Worm (Caenorhabditis elegans) whole organism, young adult: Measurements from ENCODE around the gene T26G10.4.
A peak's percentile ranks its signal among the peaks of the same experiment; 100 is the strongest.

ENCODE experiments used
- B0035.1 ChIP-seq: sonication (generic microtip); optimal IDR thresholded peaks from 2 replicates; lab custom pipeline; 2016; ENCODE audit warnings: missing genetic modification characterization, mild to moderate bottlenecking, missing compliant biosample characterization, missing genotype, missing genetic modification reagents
- D2030.7 ChIP-seq: fragments of 200-800 bp; sonication (Bioruptor generic); IDR thresholded peaks from 2 replicates; pipeline ENCODE4 v1.3.6; 2022; ENCODE audit warnings: missing genetic modification reagents, missing genetic modification characterization, missing compliant biosample characterization
- F10E7.11 ChIP-seq: sonication (generic microtip); optimal IDR thresholded peaks from 2 replicates; lab custom pipeline; 2017; ENCODE audit warnings: mild to moderate bottlenecking, missing genetic modification characterization, moderate library complexity, missing compliant biosample characterization
- F22D6.2 ChIP-seq: sonication (generic microtip); optimal IDR thresholded peaks from 2 replicates; lab custom pipeline; 2016; ENCODE audit warnings: mild to moderate bottlenecking, missing genetic modification characterization, missing compliant biosample characterization
- F37B4.10 ChIP-seq: fragments of 200-800 bp; sonication (Bioruptor generic); IDR thresholded peaks from 2 replicates; pipeline ENCODE4 v1.3.6; 2022; ENCODE audit warnings: missing genetic modification characterization, missing compliant biosample characterization
- F49E8.2 ChIP-seq: sonication (generic microtip); optimal IDR thresholded peaks from 3 replicates; lab custom pipeline; 2017; ENCODE audit warnings: missing genetic modification characterization, mild to moderate bottlenecking, missing compliant biosample characterization, antibody characterized with exemption, moderate library complexity; ENCODE audit not compliant: insufficient read depth
- K11D2.4 ChIP-seq: fragments of 200-800 bp; sonication (Bioruptor generic); IDR thresholded peaks from 2 replicates; pipeline ENCODE4 v1.3.6; 2022; ENCODE audit warnings: missing genetic modification reagents, missing genetic modification characterization, missing compliant biosample characterization
- K12H6.12 ChIP-seq: fragments of 200-800 bp; sonication (Bioruptor generic); optimal IDR thresholded peaks from 2 replicates; lab custom pipeline; 2018; ENCODE audit warnings: mild to moderate bottlenecking, missing genetic modification characterization, missing compliant biosample characterization
- Y53F4B.3 ChIP-seq: fragments of 200-800 bp; sonication (Bioruptor generic); IDR thresholded peaks from 2 replicates; pipeline ENCODE4 v1.3.6; 2022; ENCODE audit warnings: missing genetic modification reagents, missing genetic modification characterization, missing compliant biosample characterization
- Y67H2A.10 ChIP-seq: fragments of 200-800 bp; sonication (Bioruptor generic); conservative IDR thresholded peaks from 2 replicates; pipeline ENCODE4 v1.3.6; 2022; ENCODE audit warnings: missing genetic modification reagents, missing genetic modification characterization, missing compliant biosample characterization
- Y79H2A.3 ChIP-seq: fragments of 200-800 bp; sonication (Bioruptor generic); conservative IDR thresholded peaks from 2 replicates; pipeline ENCODE4 v1.3.6; 2022; ENCODE audit warnings: missing genetic modification reagents, missing genetic modification characterization, missing compliant biosample characterization
- Y95B8A.8 ChIP-seq: fragments of 200-800 bp; sonication (Bioruptor generic); IDR thresholded peaks from 2 replicates; pipeline ENCODE4 v1.3.6; 2022; ENCODE audit warnings: missing genetic modification reagents, missing genetic modification characterization, missing compliant biosample characterization
- ZK185.1 ChIP-seq: sonication (generic microtip); optimal IDR thresholded peaks from 2 replicates; lab custom pipeline; 2016; ENCODE audit warnings: mild to moderate bottlenecking, missing genetic modification characterization, missing compliant biosample characterization; ENCODE audit not compliant: poor library complexity, severe bottlenecking
- ama-1 ChIP-seq, 3 experiments: fragments of 150-350 bp in 1 of 3; sonication (generic microtip) in 2 of 3; optimal IDR thresholded peaks; 2 replicates each; lab custom pipeline; 2014 to 2018; ENCODE audit warnings: missing biosample characterization in 2 of 3, missing genetic modification characterization in 2 of 3, missing genetic modification reagents in 2 of 3
- aptf-2 ChIP-seq: fragments of 200-800 bp; sonication (Bioruptor generic); conservative IDR thresholded peaks from 2 replicates; pipeline ENCODE4 v1.3.6; 2022; ENCODE audit warnings: missing genetic modification reagents, missing genetic modification characterization, missing compliant biosample characterization
- cebp-1 ChIP-seq, 2 experiments: fragments of 200-800 bp in 1 of 2; sonication (Bioruptor generic) in 1 of 2; sonication (generic microtip) in 1 of 2; IDR thresholded peaks in 1 of 2; optimal IDR thresholded peaks in 1 of 2; 2 replicates each; pipeline versions ENCODE4 v1.3.6 to Lab custom; 2017 to 2022; ENCODE audit warnings: missing compliant biosample characterization in 2 of 2, missing genetic modification characterization in 2 of 2, mild to moderate bottlenecking in 1 of 2, missing genetic modification reagents in 1 of 2, moderate library complexity in 1 of 2
- cebp-2 ChIP-seq: fragments of 200-800 bp; sonication (Bioruptor generic); IDR thresholded peaks from 2 replicates; pipeline ENCODE4 v1.3.6; 2022; ENCODE audit warnings: missing genetic modification characterization, missing compliant biosample characterization
- ceh-27 ChIP-seq: fragments of 200-800 bp; sonication (Bioruptor generic); optimal IDR thresholded peaks from 2 replicates; lab custom pipeline; 2018; ENCODE audit warnings: mild to moderate bottlenecking, missing genetic modification characterization, moderate library complexity, missing compliant biosample characterization
- ceh-40 ChIP-seq: fragments of 200-800 bp; sonication (Bioruptor generic); IDR thresholded peaks from 2 replicates; pipeline ENCODE4 v1.3.6; 2022; ENCODE audit warnings: missing genetic modification characterization, missing compliant biosample characterization
- egl-18 ChIP-seq: fragments of 200-800 bp; sonication (Bioruptor generic); IDR thresholded peaks from 2 replicates; pipeline ENCODE4 v1.3.6; 2022; ENCODE audit warnings: missing genetic modification reagents, missing genetic modification characterization, missing compliant biosample characterization
- egl-44 ChIP-seq: fragments of 200-800 bp; sonication (Bioruptor generic); IDR thresholded peaks from 2 replicates; pipeline ENCODE4 v1.3.6; 2022; ENCODE audit warnings: missing genetic modification reagents, missing genetic modification characterization, missing compliant biosample characterization
- ekl-4 ChIP-seq: fragments of 200-800 bp; sonication (Bioruptor generic); IDR thresholded peaks from 2 replicates; pipeline ENCODE4 v1.3.6; 2022; ENCODE audit warnings: missing genetic modification reagents, missing genetic modification characterization, missing compliant biosample characterization
- gei-17 ChIP-seq: fragments of 200-800 bp; sonication (Bioruptor generic); optimal IDR thresholded peaks from 2 replicates; lab custom pipeline; 2018; ENCODE audit warnings: mild to moderate bottlenecking, missing genetic modification characterization, missing compliant biosample characterization
- hlh-12 ChIP-seq: sonication (generic microtip); optimal IDR thresholded peaks from 2 replicates; lab custom pipeline; 2016; ENCODE audit warnings: missing genetic modification characterization, missing compliant biosample characterization
- hmg-1.2 ChIP-seq: fragments of 200-800 bp; sonication (Bioruptor generic); IDR thresholded peaks from 2 replicates; pipeline ENCODE4 v1.3.6; 2022; ENCODE audit warnings: missing genetic modification reagents, missing genetic modification characterization, missing compliant biosample characterization
- hrde-1 ChIP-seq: sonication (generic microtip); optimal IDR thresholded peaks from 2 replicates; lab custom pipeline; 2016; ENCODE audit warnings: missing genetic modification characterization, mild to moderate bottlenecking, missing compliant biosample characterization, moderate library complexity, missing genotype, missing genetic modification reagents, borderline replicate concordance
- hsf-1 ChIP-seq: fragments of 200-800 bp; sonication (Bioruptor generic); IDR thresholded peaks from 2 replicates; pipeline ENCODE4 v1.3.6; 2022; ENCODE audit warnings: missing genetic modification reagents, missing genetic modification characterization, missing compliant biosample characterization
- let-526 ChIP-seq: fragments of 200-800 bp; sonication (Bioruptor generic); IDR thresholded peaks from 2 replicates; pipeline ENCODE4 v1.3.6; 2022; ENCODE audit warnings: missing genetic modification reagents, missing genetic modification characterization, missing compliant biosample characterization
- let-607 ChIP-seq, 2 experiments: fragments of 200-800 bp in 1 of 2; sonication (Bioruptor generic) in 1 of 2; sonication (generic microtip) in 1 of 2; optimal IDR thresholded peaks; 2 replicates each; lab custom pipeline; 2016 to 2018; ENCODE audit warnings: mild to moderate bottlenecking in 2 of 2, missing compliant biosample characterization in 2 of 2, missing genetic modification characterization in 2 of 2, moderate library complexity in 2 of 2, missing genotype in 1 of 2
- lin-40 ChIP-seq: sonication (generic microtip); optimal IDR thresholded peaks from 2 replicates; lab custom pipeline; 2016; ENCODE audit warnings: missing genetic modification characterization, mild to moderate bottlenecking, missing compliant biosample characterization, missing genotype, missing genetic modification reagents
- lir-1 ChIP-seq: fragments of 200-800 bp; sonication (Bioruptor generic); conservative IDR thresholded peaks from 2 replicates; pipeline ENCODE4 v1.3.6; 2022; ENCODE audit warnings: missing genetic modification reagents, missing genetic modification characterization, missing compliant biosample characterization
- madf-10 ChIP-seq: sonication (generic microtip); optimal IDR thresholded peaks from 2 replicates; lab custom pipeline; 2016; ENCODE audit warnings: mild to moderate bottlenecking, missing genetic modification characterization, missing compliant biosample characterization
- mel-28 ChIP-seq: sonication (generic microtip); optimal IDR thresholded peaks from 2 replicates; lab custom pipeline; 2016; ENCODE audit warnings: borderline replicate concordance, mild to moderate bottlenecking, missing genetic modification characterization, missing compliant biosample characterization
- nhr-80 ChIP-seq: sonication (generic microtip); optimal IDR thresholded peaks from 2 replicates; lab custom pipeline; 2016; ENCODE audit warnings: missing genetic modification characterization, missing compliant biosample characterization
- rcor-1 ChIP-seq: fragments of 200-800 bp; sonication (Bioruptor generic); IDR thresholded peaks from 2 replicates; pipeline ENCODE4 v1.3.6; 2022; ENCODE audit warnings: missing genetic modification reagents, missing genetic modification characterization, missing compliant biosample characterization
- repo-1 ChIP-seq: sonication (generic microtip); optimal IDR thresholded peaks from 2 replicates; lab custom pipeline; 2017; ENCODE audit warnings: mild to moderate bottlenecking, missing genetic modification characterization, missing compliant biosample characterization
- rpc-1 ChIP-seq, 2 experiments: fragments of 150-350 bp in 1 of 2; sonication (generic microtip) in 1 of 2; optimal IDR thresholded peaks; 2 replicates each; lab custom pipeline; 2014 to 2018; ENCODE audit warnings: missing biosample characterization in 1 of 2, missing genetic modification characterization in 1 of 2, missing genetic modification reagents in 1 of 2, missing genotype in 1 of 2
- sea-2 ChIP-seq: fragments of 200-800 bp; sonication (Bioruptor generic); IDR thresholded peaks from 2 replicates; pipeline ENCODE4 v1.3.6; 2022; ENCODE audit warnings: missing genetic modification characterization, missing compliant biosample characterization
- snpc-1.3 ChIP-seq: sonication (generic microtip); optimal IDR thresholded peaks from 2 replicates; lab custom pipeline; 2017; ENCODE audit warnings: missing genetic modification characterization, mild to moderate bottlenecking, missing compliant biosample characterization, antibody characterized with exemption, moderate library complexity, missing genotype, missing genetic modification reagents; ENCODE audit not compliant: insufficient read depth
- somi-1 ChIP-seq: fragments of 200-800 bp; sonication (Bioruptor generic); optimal IDR thresholded peaks from 2 replicates; lab custom pipeline; 2018; ENCODE audit warnings: mild to moderate bottlenecking, missing genetic modification characterization, missing compliant biosample characterization
- tlf-1 ChIP-seq: fragments of 200-800 bp; sonication (Bioruptor generic); optimal IDR thresholded peaks from 2 replicates; lab custom pipeline; 2018; ENCODE audit warnings: mild to moderate bottlenecking, missing genetic modification characterization, missing compliant biosample characterization
- unc-130 ChIP-seq: sonication (generic microtip); optimal IDR thresholded peaks from 2 replicates; lab custom pipeline; 2016; ENCODE audit warnings: missing genetic modification reagents, missing genetic modification characterization, missing compliant biosample characterization
- unc-62 ChIP-seq: fragments of 150-350 bp; optimal IDR thresholded peaks from 2 replicates; lab custom pipeline; 2014; ENCODE audit warnings: missing biosample characterization, missing genetic modification reagents, missing genetic modification characterization
- xnd-1 ChIP-seq: sonication (generic microtip); optimal IDR thresholded peaks from 2 replicates; lab custom pipeline; 2016; ENCODE audit warnings: missing genotype, missing genetic modification reagents, missing genetic modification characterization, missing compliant biosample characterization

The T26G10.4 gene

ce11 chrIII:9462785-9463467, 42.6 kb downstream of the T26G10.4 start (continued):
- TF ChIP-seq hsf-1 (GFP tag; lab: Robert Waterston, UW) (0 out of 2 replicates have a peak, but pooled peaks have one; percentile 24), let-607 (tag; optimal IDR thresholded peaks at IDR 0.05; lab: Kevin White, UChicago) (peak in 1 of 2 experiments; percentile 13), mel-28 (peak; percentile 52), ceh-27 (GFP tag; lab: Kevin White, UChicago) (no peak), tlf-1 (peak; percentile 30), snpc-1.3 (tag; lab: Kevin White, UChicago) (peak; percentile 37), Y53F4B.3 (0 out of 2 replicates have a peak, but pooled peaks have one; percentile 22), ceh-40 (GFP tag; lab: Robert Waterston, UW) (no peak), hlh-12 (tag; lab: Kevin White, UChicago) (no peak), xnd-1 (peak; percentile 48), egl-18 (GFP tag; lab: Robert Waterston, UW) (no peak), rpc-1 (optimal IDR thresholded peaks at IDR 0.05; lab: Kevin White, UChicago) (no peak), rpc-1 (tag; optimal IDR thresholded peaks at IDR 0.05; lab: Kevin White, UChicago) (no peak), B0035.1 (peak; percentile 20), repo-1 (peak; percentile 37), hrde-1 (tag; lab: Kevin White, UChicago) (peak; percentile 73), F49E8.2 (tag; lab: Kevin White, UChicago) (peak; percentile 58), gei-17 (GFP tag; lab: Kevin White, UChicago) (no peak), nhr-80 (tag; lab: Kevin White, UChicago) (no peak), Y95B8A.8 (peak; percentile 75), madf-10 (tag; lab: Kevin White, UChicago) (no peak), K12H6.12 (no peak), ama-1 (optimal IDR thresholded peaks at IDR 0.05; lab: Kevin White, UChicago) (no peak), ama-1 (GFP tag; optimal IDR thresholded peaks at IDR 0.05; lab: Kevin White, UChicago) (peak in 1 of 2 experiments; percentile 16), cebp-1 (GFP tag; IDR thresholded peaks at IDR 0.05; lab: Robert Waterston, UW) (no peak), cebp-1 (tag; optimal IDR thresholded peaks at IDR 0.05; lab: Kevin White, UChicago) (peak; percentile 36), unc-130 (GFP tag; lab: Kevin White, UChicago) (peak; percentile 27)

ce11 chrIII:9465424-9465823, 45.1 kb downstream of the T26G10.4 start, which contains the start of gene B0464.9:
B0464.9 (plus strand) TSS chrIII:9465767.
- TF ChIP-seq Y79H2A.3 (GFP tag; lab: Robert Waterston, UW) (no peak), unc-62 (no peak), D2030.7 (no peak), hrde-1 (tag; lab: Kevin White, UChicago) (peak; percentile 9), rcor-1 (GFP tag; lab: Robert Waterston, UW) (no peak; the same call in 1 of the 2 replicates), Y95B8A.8 (no peak), F10E7.11 (tag; lab: Kevin White, UChicago) (no peak), cebp-2 (no peak), hmg-1.2 (GFP tag; lab: Robert Waterston, UW) (no peak), Y67H2A.10 (no peak), ekl-4 (GFP tag; lab: Robert Waterston, UW) (no peak), let-526 (no peak), lir-1 (GFP tag; lab: Robert Waterston, UW) (no peak), madf-10 (tag; lab: Kevin White, UChicago) (peak; percentile 24), lin-40 (tag; lab: Kevin White, UChicago) (peak; percentile 33), F37B4.10 (GFP tag; lab: Robert Waterston, UW) (no peak), ZK185.1 (tag; lab: Kevin White, UChicago) (peak; percentile 84), cebp-1 (GFP tag; IDR thresholded peaks at IDR 0.05; lab: Robert Waterston, UW) (no peak), cebp-1 (tag; optimal IDR thresholded peaks at IDR 0.05; lab: Kevin White, UChicago) (peak; percentile 22), hsf-1 (GFP tag; lab: Robert Waterston, UW) (no peak), egl-44 (GFP tag; lab: Robert Waterston, UW) (no peak), K11D2.4 (GFP tag; lab: Robert Waterston, UW) (no peak), aptf-2 (GFP tag; lab: Robert Waterston, UW) (no peak), somi-1 (GFP tag; lab: Kevin White, UChicago) (no peak), F22D6.2 (peak; percentile 21), K12H6.12 (peak; percentile 8), sea-2 (no peak), nhr-80 (tag; lab: Kevin White, UChicago) (no peak)
